Fruit fly (Drosophila melanogaster) whole organism: ENCODE measurements around the gene Irk1.
A peak's percentile ranks its signal among the peaks of the same experiment; 100 is the strongest.

Source experiments
- CG8478 ChIP-seq: fragments of >200 bp; optimal IDR thresholded peaks from 2 replicates; lab custom pipeline; 2018; ENCODE audit warnings: inconsistent platforms
- Dll ChIP-seq: fragments of >200 bp; optimal IDR thresholded peaks from 2 replicates; lab custom pipeline; 2017
- EcR ChIP-seq, 2 experiments: fragments of >200 bp; optimal IDR thresholded peaks; 2 replicates each; lab custom pipeline; 2017; ENCODE audit warnings: missing biosample characterization in 2 of 2, missing genetic modification characterization in 2 of 2, missing genetic modification reagents in 2 of 2
- pan ChIP-seq: fragments of >200 bp; optimal IDR thresholded peaks from 2 replicates; lab custom pipeline; 2017
- psq ChIP-seq: fragments of >200 bp; optimal IDR thresholded peaks from 2 replicates; lab custom pipeline; 2017
- usp ChIP-seq: fragments of >200 bp; optimal IDR thresholded peaks from 2 replicates; lab custom pipeline; 2017; ENCODE audit warnings: missing biosample characterization, missing genetic modification characterization, mixed read lengths

The Irk1 gene

dm6 chr3R:23148433-23148832, 19.7 kb upstream of the Irk1 start:
- no peak for TF ChIP-seq usp (GFP tag; lab: Kevin White, UChicago)
- TF ChIP-seq CG8478 = no peak
- no peak for TF ChIP-seq pan
- TF ChIP-seq Dll (lab: Kevin White, UChicago) = no peak
- no peak for TF ChIP-seq psq
- no peak for TF ChIP-seq EcR (GFP tag; optimal IDR thresholded peaks at IDR 0.05; lab: Kevin White, UChicago)

dm6 chr3R:23149021-23149571, 19.0 kb upstream of the Irk1 start:
- no peak for TF ChIP-seq CG8478
- TF ChIP-seq EcR (GFP tag; optimal IDR thresholded peaks at IDR 0.05; lab: Kevin White, UChicago) = no peak
- no peak for TF ChIP-seq usp (GFP tag; lab: Kevin White, UChicago)
- TF ChIP-seq psq = no peak
- no peak for TF ChIP-seq Dll (lab: Kevin White, UChicago)
- TF ChIP-seq pan = no peak

DNA sequence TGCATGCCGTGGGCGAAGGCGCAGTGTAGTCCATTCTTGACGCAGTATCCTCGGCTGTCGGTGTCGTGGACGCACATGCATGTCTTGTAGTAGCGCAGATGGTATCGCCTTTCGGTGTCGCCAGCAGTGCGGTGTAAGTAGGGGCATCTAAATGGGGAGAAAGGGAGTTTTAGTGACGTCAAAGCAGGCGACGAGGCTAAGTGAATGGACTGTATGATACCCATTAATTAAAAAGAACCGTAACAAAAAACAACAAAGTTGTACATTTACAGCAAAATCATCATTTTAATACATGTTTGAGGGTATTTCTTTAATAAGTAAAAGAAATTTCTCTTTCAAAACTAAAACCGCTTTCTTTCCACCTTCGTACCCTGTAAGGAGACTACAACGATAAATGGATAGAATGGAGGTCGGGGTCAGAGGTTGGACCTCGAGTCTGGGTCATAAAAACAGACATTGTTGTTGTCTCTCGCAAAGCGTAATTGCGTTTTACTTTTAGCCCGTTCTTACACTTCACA, 11.7 kb upstream of the Irk1 start:
- TF ChIP-seq EcR (GFP tag; optimal IDR thresholded peaks at IDR 0.05; lab: Kevin White, UChicago) (no peak), CG8478 (no peak), usp (GFP tag; lab: Kevin White, UChicago) (no peak), psq (no peak), Dll (lab: Kevin White, UChicago) (no peak), pan (no peak)

DNA sequence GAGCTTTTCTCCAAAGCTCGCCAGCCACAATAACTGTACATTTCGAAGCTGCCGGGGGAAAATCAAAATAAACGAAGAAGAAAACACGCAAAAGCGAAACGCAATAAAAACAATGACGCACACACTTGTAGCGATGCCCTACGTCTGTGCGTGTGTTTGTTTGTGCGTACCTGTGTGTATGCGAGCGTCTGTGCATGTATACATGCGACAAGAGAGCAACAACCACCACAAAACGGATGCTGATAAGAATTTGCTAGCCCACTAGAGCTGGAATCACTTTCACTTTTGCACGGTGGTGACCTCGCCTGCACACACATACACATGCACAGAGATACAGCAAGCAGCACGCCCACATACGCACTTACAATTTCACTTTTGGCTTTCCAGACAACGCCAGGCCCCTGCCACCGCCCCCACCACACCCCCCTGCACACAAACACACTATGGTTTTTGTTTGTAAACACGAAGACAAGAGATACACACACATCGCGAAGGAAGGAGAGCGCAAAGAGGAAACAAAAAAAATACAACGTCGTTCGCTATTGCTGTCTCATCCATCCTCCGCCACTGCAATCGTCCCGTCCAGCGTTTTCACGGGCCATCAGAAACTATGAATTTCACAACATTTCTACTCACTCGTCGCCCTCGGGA, 11.1 kb upstream of the Irk1 start:
- TF ChIP-seq usp (GFP tag; lab: Kevin White, UChicago) (no peak), CG8478 (peak; percentile 63), pan (no peak), EcR (GFP tag; optimal IDR thresholded peaks at IDR 0.05; lab: Kevin White, UChicago) (peak in 1 of 2 experiments; percentile 80), psq (no peak)

dm6 chr3R:23157664-23158151, 10.4 kb upstream of the Irk1 start, which contains the start of gene unk:
Gene unk, minus strand, starts transcription at chr3R:23157862.
- TF ChIP-seq pan (no peak), usp (GFP tag; lab: Kevin White, UChicago) (no peak), Dll (lab: Kevin White, UChicago) (no peak), psq (no peak), CG8478 (no peak), EcR (GFP tag; optimal IDR thresholded peaks at IDR 0.05; lab: Kevin White, UChicago) (no peak)

DNA sequence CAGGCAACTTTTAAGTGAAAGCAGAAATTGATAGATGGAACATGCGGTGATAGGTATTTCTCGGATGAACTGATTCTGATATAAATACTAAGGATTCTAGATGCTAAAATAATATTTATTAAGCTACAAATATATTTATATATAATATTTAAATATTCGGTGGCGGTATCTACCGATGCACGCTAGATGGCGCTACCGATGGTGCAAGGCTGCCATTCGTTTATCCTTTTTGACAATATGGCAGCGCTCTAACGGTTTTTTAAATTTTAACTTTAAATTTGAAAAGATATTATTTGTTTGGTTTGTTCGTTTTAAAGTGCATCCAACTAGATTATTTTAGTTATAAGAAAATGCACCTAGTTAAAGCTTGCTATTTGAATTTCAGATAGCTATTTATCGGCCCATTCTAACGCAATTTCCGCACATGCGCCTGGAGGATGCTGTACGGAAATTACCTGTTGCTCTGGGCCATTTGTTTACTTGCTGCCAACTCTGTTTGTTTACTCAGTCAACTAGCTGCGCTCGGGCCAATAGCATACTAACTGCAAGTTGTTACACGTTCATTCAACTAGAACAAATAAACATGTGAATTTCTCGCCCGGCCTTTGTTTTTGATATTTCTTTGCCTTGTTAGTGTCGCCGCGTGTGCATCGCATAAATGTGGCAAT, 8.7 kb upstream of the Irk1 start, which contains the start of gene VhaAC39-2:
TSS of gene VhaAC39-2 (minus strand) at position 28 of the 668 bp plus-strand sequence.
- no peak for TF ChIP-seq psq
- TF ChIP-seq CG8478 = no peak
- no peak for TF ChIP-seq usp (GFP tag; lab: Kevin White, UChicago)
- no peak for TF ChIP-seq pan
- TF ChIP-seq Dll (lab: Kevin White, UChicago) = no peak
- no peak for TF ChIP-seq EcR (GFP tag; optimal IDR thresholded peaks at IDR 0.05; lab: Kevin White, UChicago)

DNA sequence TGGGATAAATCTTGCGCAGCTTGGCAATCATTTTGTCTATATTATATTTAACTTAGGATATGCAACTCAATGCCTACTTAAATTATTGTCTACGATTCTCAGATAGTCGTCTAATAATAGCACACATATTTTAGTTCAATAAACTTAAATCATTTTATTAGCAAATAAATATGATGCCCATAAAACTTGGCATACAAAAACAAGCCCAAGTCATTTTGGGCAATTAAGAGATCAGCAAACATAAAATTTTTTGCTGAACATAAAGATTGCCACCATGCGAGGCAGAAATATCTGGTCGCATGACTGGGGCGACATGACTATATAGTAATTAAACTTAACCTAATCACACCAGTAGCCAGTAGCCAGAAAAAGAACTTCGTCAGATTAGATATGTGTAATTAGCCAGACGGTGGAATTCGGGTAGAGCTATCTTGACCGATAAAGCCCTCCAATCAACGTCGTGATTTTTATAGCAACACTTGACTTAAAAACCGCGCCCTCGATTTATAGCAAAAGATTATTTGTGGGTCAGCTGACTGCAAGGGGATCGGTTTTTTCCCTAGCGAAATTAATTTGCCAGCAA, 6.7 kb upstream of the Irk1 start, which contains the start of gene CG13829:
TSS of gene CG13829 (minus strand) at position 51 of the 583 bp plus-strand sequence.
- TF ChIP-seq CG8478 (no peak), Dll (lab: Kevin White, UChicago) (no peak), psq (no peak), usp (GFP tag; lab: Kevin White, UChicago) (no peak), pan (no peak), EcR (GFP tag; optimal IDR thresholded peaks at IDR 0.05; lab: Kevin White, UChicago) (no peak)

DNA sequence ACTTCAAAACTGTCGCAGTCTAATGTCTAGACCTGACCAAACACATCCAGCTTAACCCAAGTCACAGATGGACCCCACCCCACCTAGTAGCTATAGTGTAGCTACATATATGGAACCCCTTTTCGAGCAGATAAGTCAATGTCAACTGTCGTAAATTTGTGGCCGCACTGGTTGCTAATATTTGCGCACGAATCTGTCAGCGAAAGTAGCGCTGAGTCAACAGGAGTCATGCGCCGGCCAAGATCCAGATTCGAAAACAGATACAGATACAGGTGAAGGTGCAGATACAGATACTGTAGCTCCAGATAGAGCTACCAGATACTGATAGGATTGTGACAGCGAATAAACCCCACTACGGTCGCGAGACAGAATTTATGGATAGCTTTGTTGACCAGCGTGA, 4.0 kb upstream of the Irk1 start:
- no peak for TF ChIP-seq CG8478
- no peak for TF ChIP-seq EcR (GFP tag; optimal IDR thresholded peaks at IDR 0.05; lab: Kevin White, UChicago)
- no peak for TF ChIP-seq usp (GFP tag; lab: Kevin White, UChicago)
- TF ChIP-seq pan = no peak
- no peak for TF ChIP-seq Dll (lab: Kevin White, UChicago)
- no peak for TF ChIP-seq psq

dm6 chr3R:23164630-23165029, 3.5 kb upstream of the Irk1 start:
- TF ChIP-seq EcR (GFP tag; optimal IDR thresholded peaks at IDR 0.05; lab: Kevin White, UChicago) (no peak), pan (no peak), usp (GFP tag; lab: Kevin White, UChicago) (no peak), Dll (lab: Kevin White, UChicago) (no peak), psq (no peak), CG8478 (no peak)

DNA sequence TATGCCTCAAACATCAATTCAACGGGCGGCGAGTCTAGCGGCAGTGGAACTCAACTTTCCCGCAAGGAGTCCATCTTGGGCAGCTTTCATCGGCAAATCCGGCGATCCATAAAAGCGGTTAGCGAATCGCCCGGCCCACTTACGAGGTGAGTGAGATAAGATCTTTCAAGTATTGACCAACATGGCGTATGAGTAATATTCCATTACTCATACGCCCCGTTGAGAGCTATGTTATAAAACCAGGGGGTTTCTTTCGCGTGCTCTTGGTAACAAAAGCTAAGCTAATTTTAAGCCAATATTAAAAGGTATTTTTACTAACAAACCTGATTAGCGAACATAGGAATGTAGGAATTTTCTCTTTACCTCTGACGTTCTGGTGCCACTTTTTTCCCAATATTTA, 2.2 kb downstream of the Irk1 start:
- no peak for TF ChIP-seq CG8478
- no peak for TF ChIP-seq usp (GFP tag; lab: Kevin White, UChicago)
- TF ChIP-seq psq = no peak
- no peak for TF ChIP-seq pan
- no peak for TF ChIP-seq Dll (lab: Kevin White, UChicago)
- TF ChIP-seq EcR (GFP tag; optimal IDR thresholded peaks at IDR 0.05; lab: Kevin White, UChicago) = no peak

dm6 chr3R:23171867-23172266, 3.8 kb downstream of the Irk1 start:
- no peak for TF ChIP-seq CG8478
- TF ChIP-seq Dll (lab: Kevin White, UChicago) = no peak
- no peak for TF ChIP-seq EcR (GFP tag; optimal IDR thresholded peaks at IDR 0.05; lab: Kevin White, UChicago)
- no peak for TF ChIP-seq psq
